Worm (Caenorhabditis elegans) whole organism, early embryonic: ENCODE results near the gene bed-3.

Experiments
- B0310.2 ChIP-seq: sonication (generic microtip); optimal IDR thresholded peaks from 2 replicates; lab custom pipeline; 2016; ENCODE audit warnings: mild to moderate bottlenecking, missing genetic modification characterization, missing compliant biosample characterization
- F13C5.2 ChIP-seq: sonication (generic microtip); optimal IDR thresholded peaks from 2 replicates; lab custom pipeline; 2017; ENCODE audit warnings: mild to moderate bottlenecking, missing genetic modification characterization, inconsistent platforms, missing compliant biosample characterization
- aly-1 ChIP-seq: sonication (generic microtip); optimal IDR thresholded peaks from 2 replicates; lab custom pipeline; 2016; ENCODE audit warnings: missing genetic modification characterization, missing compliant biosample characterization
- ama-1 ChIP-seq: fragments of 150-350 bp; optimal IDR thresholded peaks from 2 replicates; lab custom pipeline; 2014
- ceh-13 ChIP-seq: fragments of 200-800 bp; sonication (Bioruptor generic); optimal IDR thresholded peaks from 2 replicates; lab custom pipeline; 2018; ENCODE audit warnings: mild to moderate bottlenecking, missing genetic modification characterization, missing compliant biosample characterization
- ceh-36 ChIP-seq: sonication (generic microtip); optimal IDR thresholded peaks from 2 replicates; lab custom pipeline; 2016; ENCODE audit warnings: missing genetic modification characterization, inconsistent platforms, missing compliant biosample characterization
- ets-7 ChIP-seq: sonication (generic microtip); optimal IDR thresholded peaks from 2 replicates; lab custom pipeline; 2016; ENCODE audit warnings: missing genotype, missing genetic modification characterization, missing compliant biosample characterization
- flt-1 ChIP-seq: fragments of 200-800 bp; sonication (Bioruptor generic); IDR thresholded peaks from 2 replicates; pipeline ENCODE4 v1.3.6; 2022; ENCODE audit warnings: missing genetic modification characterization, missing compliant biosample characterization
- hmbx-1 ChIP-seq: sonication (generic microtip); optimal IDR thresholded peaks from 2 replicates; lab custom pipeline; 2016; ENCODE audit warnings: mild to moderate bottlenecking, missing genetic modification characterization, missing compliant biosample characterization
- hmg-4 ChIP-seq: fragments of 200-800 bp; sonication (Bioruptor generic); optimal IDR thresholded peaks from 2 replicates; lab custom pipeline; 2018; ENCODE audit warnings: mild to moderate bottlenecking, missing genetic modification characterization, missing compliant biosample characterization
- hnd-1 ChIP-seq: sonication (generic microtip); optimal IDR thresholded peaks from 2 replicates; lab custom pipeline; 2016; ENCODE audit warnings: missing genetic modification characterization, missing compliant biosample characterization
- pes-1 ChIP-seq: fragments of 200-800 bp; sonication (Bioruptor generic); IDR thresholded peaks from 2 replicates; pipeline ENCODE4 v1.3.6; 2022; ENCODE audit warnings: missing genetic modification reagents, missing genetic modification characterization, missing compliant biosample characterization
- scrt-1 ChIP-seq: fragments of 200-800 bp; sonication (Bioruptor generic); IDR thresholded peaks from 2 replicates; pipeline ENCODE4 v1.3.6; 2022; ENCODE audit warnings: missing genetic modification characterization, missing compliant biosample characterization
- sea-1 ChIP-seq: fragments of 200-800 bp; sonication (Bioruptor generic); conservative IDR thresholded peaks from 2 replicates; pipeline ENCODE4 v1.3.6; 2022; ENCODE audit warnings: missing genetic modification characterization, missing compliant biosample characterization
- tbx-11 ChIP-seq: fragments of 200-800 bp; sonication (Bioruptor generic); IDR thresholded peaks from 2 replicates; pipeline ENCODE4 v1.3.6; 2022; ENCODE audit warnings: missing genetic modification characterization, missing compliant biosample characterization
- tbx-37 ChIP-seq: fragments of 200-800 bp; sonication (Bioruptor generic); conservative IDR thresholded peaks from 2 replicates; pipeline ENCODE4 v1.3.6; 2022; ENCODE audit warnings: missing genetic modification reagents, missing genetic modification characterization, missing compliant biosample characterization
- tra-4 ChIP-seq: sonication (generic microtip); optimal IDR thresholded peaks from 2 replicates; lab custom pipeline; 2017; ENCODE audit warnings: missing genetic modification characterization, missing compliant biosample characterization

Gene bed-3

ce11 chrIV:9916224-9916623 is at the start of gene bed-3:
TSS of gene bed-3 (plus strand) at chrIV:9916524.
- TF ChIP-seq ama-1 (lab: Kevin White, UChicago) (no peak), scrt-1 (GFP tag; lab: Robert Waterston, UW) (no peak), tbx-11 (no peak), hmg-4 (GFP tag; lab: Kevin White, UChicago) (no peak)

DNA sequence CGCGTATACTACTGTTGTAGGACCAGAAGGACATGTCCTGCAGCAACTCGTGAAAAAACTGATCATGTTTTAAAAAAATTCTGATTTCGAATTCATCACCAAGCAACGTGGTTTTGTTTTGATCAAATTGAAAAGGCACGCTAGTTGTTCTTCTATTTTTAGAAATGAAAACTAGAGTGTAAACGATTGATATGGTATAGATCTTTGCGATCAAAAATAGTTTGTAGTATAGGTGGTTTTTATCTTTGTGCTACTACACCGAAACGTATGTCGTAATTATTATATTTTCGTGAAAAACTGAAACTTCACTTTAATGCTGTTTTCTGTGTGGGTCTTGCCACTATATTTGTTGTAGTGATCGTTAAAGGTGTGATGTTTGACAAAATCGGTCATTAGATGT is 49.5 kb upstream of the bed-3 start:
- TF ChIP-seq tbx-11 (no peak), tbx-37 (GFP tag; lab: Robert Waterston, UW) (no peak), flt-1 (GFP tag; lab: Robert Waterston, UW) (no peak), hmg-4 (GFP tag; lab: Kevin White, UChicago) (no peak), pes-1 (GFP tag; lab: Robert Waterston, UW) (no peak), B0310.2 (tag; lab: Kevin White, UChicago) (no peak)

ce11 chrIV:9867915-9868314 is 48.4 kb upstream of the bed-3 start:
- no peak for TF ChIP-seq ceh-36 (tag; lab: Kevin White, UChicago)
- no peak for TF ChIP-seq hnd-1
- no peak for TF ChIP-seq tbx-11
- TF ChIP-seq ets-7 (tag; lab: Kevin White, UChicago), result no peak
- TF ChIP-seq tbx-37 (GFP tag; lab: Robert Waterston, UW), result no peak
- TF ChIP-seq tra-4, result no peak
- no peak for TF ChIP-seq aly-1 (tag; lab: Kevin White, UChicago)

DNA sequence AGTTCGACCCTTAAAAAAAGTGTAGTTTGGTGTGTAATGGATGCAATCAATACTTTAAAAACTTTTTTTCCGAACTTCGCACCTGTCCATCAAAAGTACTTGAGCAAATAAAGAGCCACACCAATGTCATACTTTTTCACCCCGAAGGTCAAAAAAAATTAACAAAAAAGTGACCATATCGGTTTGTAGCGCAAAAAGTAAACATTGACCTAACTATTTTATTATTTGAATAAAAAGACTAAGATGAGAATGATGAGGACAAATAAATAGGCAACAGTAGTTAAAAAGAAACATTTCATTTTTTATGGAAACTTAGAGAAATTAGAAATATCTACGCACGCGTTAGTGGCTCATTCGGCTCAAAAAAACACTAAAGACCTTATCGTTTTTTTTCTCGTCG is 47.0 kb upstream of the bed-3 start:
- TF ChIP-seq tra-4, result no peak
- TF ChIP-seq aly-1 (tag; lab: Kevin White, UChicago), result no peak
- no peak for TF ChIP-seq ets-7 (tag; lab: Kevin White, UChicago)
- TF ChIP-seq hmg-4 (GFP tag; lab: Kevin White, UChicago), result no peak
- TF ChIP-seq tbx-37 (GFP tag; lab: Robert Waterston, UW), result no peak
- no peak for TF ChIP-seq B0310.2 (tag; lab: Kevin White, UChicago)

- TF ChIP-seq tbx-37 (GFP tag; lab: Robert Waterston, UW) (no peak), F13C5.2 (tag; lab: Kevin White, UChicago) (no peak), flt-1 (GFP tag; lab: Robert Waterston, UW) (no peak), hmbx-1 (no peak), ets-7 (tag; lab: Kevin White, UChicago) (no peak), hmg-4 (GFP tag; lab: Kevin White, UChicago) (no peak)
Measured at ce11 chrIV:9872210-9872609, 44.1 kb upstream of the bed-3 start.

DNA sequence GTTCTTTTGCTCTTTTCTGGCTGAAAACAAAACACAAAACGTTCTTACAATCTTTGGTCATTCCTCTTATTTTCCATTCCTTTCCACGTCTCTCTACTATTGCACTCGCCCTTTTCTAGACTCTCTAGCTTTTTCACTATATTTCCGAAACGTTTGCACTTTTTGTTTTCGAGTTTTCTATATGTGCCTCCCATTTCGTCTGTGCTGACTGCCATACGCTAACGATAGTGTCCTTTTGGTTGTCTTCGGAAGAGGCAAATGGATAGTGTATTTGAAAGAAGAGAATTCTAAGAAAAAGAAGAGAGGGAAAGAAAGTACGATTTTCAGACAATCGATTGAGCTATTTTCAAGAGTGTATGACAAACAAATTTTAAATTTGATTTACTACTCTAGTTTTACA is 43.5 kb upstream of the bed-3 start:
- TF ChIP-seq pes-1 (GFP tag; lab: Robert Waterston, UW) (no peak), ceh-36 (tag; lab: Kevin White, UChicago) (no peak), flt-1 (GFP tag; lab: Robert Waterston, UW) (no peak)

DNA sequence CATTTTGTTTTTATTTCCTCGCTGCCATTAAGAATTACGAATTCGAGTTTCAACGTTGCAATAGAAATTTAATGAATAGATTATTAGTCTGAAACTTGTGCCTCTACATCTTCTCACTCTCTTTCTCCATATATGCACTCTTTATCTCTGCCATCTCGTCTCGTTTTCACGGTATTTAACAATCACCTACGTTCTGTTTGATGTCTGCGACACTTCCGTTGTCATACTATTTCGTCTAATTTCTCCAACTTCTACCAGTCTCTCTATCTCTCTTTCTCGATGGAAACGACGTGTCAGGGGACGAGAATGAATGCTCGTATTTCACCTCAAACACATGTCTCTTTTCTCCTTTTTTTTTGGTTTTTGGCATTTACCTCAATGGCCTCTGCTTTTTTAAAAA is 42.5 kb upstream of the bed-3 start:
- TF ChIP-seq flt-1 (GFP tag; lab: Robert Waterston, UW) (no peak), tra-4 (no peak), tbx-11 (no peak), ama-1 (lab: Kevin White, UChicago) (no peak), F13C5.2 (tag; lab: Kevin White, UChicago) (no peak), ceh-13 (no peak)

DNA sequence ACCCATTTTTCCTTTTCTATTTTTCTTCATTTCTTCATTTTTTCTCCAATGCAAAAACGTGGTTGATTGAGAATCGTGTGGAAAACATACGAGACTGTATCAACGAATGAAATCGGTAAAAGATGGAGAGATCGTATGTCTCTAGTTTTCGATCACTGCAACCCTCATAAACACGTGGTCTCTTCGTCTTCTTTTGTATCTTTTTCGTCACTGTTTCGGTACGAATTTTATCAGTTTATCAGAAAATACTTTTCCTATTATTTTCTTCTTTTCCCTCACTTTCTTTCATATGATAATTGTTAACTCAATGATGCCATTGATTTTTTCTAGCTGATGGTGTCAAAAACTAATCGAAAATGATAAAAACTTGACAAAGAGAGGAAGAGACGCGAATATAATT is 40.7 kb upstream of the bed-3 start:
- TF ChIP-seq ama-1 (lab: Kevin White, UChicago), result no peak
- no peak for TF ChIP-seq sea-1 (GFP tag; lab: Robert Waterston, UW)
- TF ChIP-seq hmg-4 (GFP tag; lab: Kevin White, UChicago), result no peak
- TF ChIP-seq tbx-37 (GFP tag; lab: Robert Waterston, UW), result no peak
- TF ChIP-seq scrt-1 (GFP tag; lab: Robert Waterston, UW), result no peak
- TF ChIP-seq flt-1 (GFP tag; lab: Robert Waterston, UW), result no peak
- no peak for TF ChIP-seq tra-4
- TF ChIP-seq aly-1 (tag; lab: Kevin White, UChicago), result no peak
- TF ChIP-seq hnd-1, result no peak
- TF ChIP-seq ceh-36 (tag; lab: Kevin White, UChicago), result no peak
- no peak for TF ChIP-seq F13C5.2 (tag; lab: Kevin White, UChicago)
- TF ChIP-seq B0310.2 (tag; lab: Kevin White, UChicago), result no peak
- TF ChIP-seq ceh-13, result no peak
- TF ChIP-seq hmbx-1, result no peak
- no peak for TF ChIP-seq tbx-11
- no peak for TF ChIP-seq ets-7 (tag; lab: Kevin White, UChicago)
- TF ChIP-seq pes-1 (GFP tag; lab: Robert Waterston, UW), result no peak

DNA sequence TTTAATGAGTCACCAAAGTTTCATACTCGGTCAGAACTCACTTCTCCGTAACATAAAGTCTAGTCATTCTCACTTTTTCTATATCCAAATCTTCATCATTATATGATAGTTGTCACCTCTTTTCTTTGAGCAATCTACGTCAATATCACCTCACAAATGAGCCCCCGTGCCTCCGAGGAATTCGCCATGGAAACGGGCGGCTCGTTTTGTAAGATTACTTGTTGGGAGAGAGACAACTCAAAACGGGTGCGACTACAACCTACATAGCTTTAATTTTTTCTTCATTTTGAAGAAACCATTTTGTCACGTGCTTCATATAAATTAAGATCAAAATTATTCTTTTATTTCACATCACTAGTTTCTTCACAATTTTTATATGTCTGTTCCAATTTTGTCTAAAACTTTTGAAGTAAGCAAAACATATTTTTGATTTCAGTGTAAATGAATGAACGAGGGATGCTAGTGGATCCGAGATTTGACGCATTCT is 37.4 kb upstream of the bed-3 start, which contains the start of gene nhr-4:
Gene nhr-4, plus strand, starts transcription at position 437 of the 487 bp plus-strand sequence.
- no peak for TF ChIP-seq hnd-1
- TF ChIP-seq hmg-4 (GFP tag; lab: Kevin White, UChicago), result no peak
- TF ChIP-seq ama-1 (lab: Kevin White, UChicago), result no peak
- TF ChIP-seq pes-1 (GFP tag; lab: Robert Waterston, UW), result no peak
- TF ChIP-seq flt-1 (GFP tag; lab: Robert Waterston, UW), result no peak
- no peak for TF ChIP-seq ets-7 (tag; lab: Kevin White, UChicago)
- no peak for TF ChIP-seq tra-4
- TF ChIP-seq tbx-37 (GFP tag; lab: Robert Waterston, UW), result no peak
- no peak for TF ChIP-seq B0310.2 (tag; lab: Kevin White, UChicago)
- TF ChIP-seq ceh-13, result no peak
- no peak for TF ChIP-seq hmbx-1
- TF ChIP-seq tbx-11, result no peak
- TF ChIP-seq aly-1 (tag; lab: Kevin White, UChicago), result no peak
- no peak for TF ChIP-seq sea-1 (GFP tag; lab: Robert Waterston, UW)
- TF ChIP-seq F13C5.2 (tag; lab: Kevin White, UChicago), result no peak
- TF ChIP-seq scrt-1 (GFP tag; lab: Robert Waterston, UW), result no peak
